Worm (Caenorhabditis elegans) whole organism, L2 larva: ENCODE results near the gene C16C8.11.
A peak's percentile ranks its signal among the peaks of the same experiment; 100 is the strongest.

ENCODE experiments used
- F13H6.1 ChIP-seq: sonication (generic microtip); optimal IDR thresholded peaks from 2 replicates; lab custom pipeline; 2016; ENCODE audit warnings: missing genetic modification characterization, missing compliant biosample characterization
- ama-1 ChIP-seq: fragments of 150-350 bp; optimal IDR thresholded peaks from 2 replicates; lab custom pipeline; 2018; ENCODE audit warnings: inconsistent platforms
- ceh-82 ChIP-seq: fragments of 150-350 bp; optimal IDR thresholded peaks from 2 replicates; lab custom pipeline; 2014; ENCODE audit warnings: missing biosample characterization, missing genetic modification characterization
- elt-3 ChIP-seq: sonication (generic microtip); optimal IDR thresholded peaks from 2 replicates; lab custom pipeline; 2017; ENCODE audit warnings: missing biosample characterization, missing genetic modification characterization
- mbf-1 ChIP-seq: sonication (generic microtip); optimal IDR thresholded peaks from 2 replicates; lab custom pipeline; 2017; ENCODE audit warnings: missing biosample characterization, missing genetic modification characterization
- skn-1 ChIP-seq: sonication (generic microtip); optimal IDR thresholded peaks from 2 replicates; lab custom pipeline; 2017; ENCODE audit warnings: missing biosample characterization, missing genetic modification characterization
- sma-9 ChIP-seq, 2 experiments: fragments of 150-350 bp in 1 of 2; sonication (generic microtip) in 1 of 2; optimal IDR thresholded peaks; 2 replicates each; lab custom pipeline; 2014 to 2016; ENCODE audit warnings: missing genetic modification characterization in 2 of 2, mild to moderate bottlenecking in 1 of 2, missing biosample characterization in 1 of 2, missing compliant biosample characterization in 1 of 2, missing genetic modification reagents in 1 of 2, moderate library complexity in 1 of 2
- snpc-4 ChIP-seq: fragments of 150-350 bp; optimal IDR thresholded peaks from 2 replicates; lab custom pipeline; 2014; ENCODE audit warnings: missing biosample characterization, missing genetic modification characterization
- unc-39 ChIP-seq: fragments of 150-350 bp; optimal IDR thresholded peaks from 2 replicates; lab custom pipeline; 2014; ENCODE audit warnings: missing biosample characterization, missing genetic modification characterization
- unc-62 ChIP-seq: fragments of 150-350 bp; optimal IDR thresholded peaks from 2 replicates; lab custom pipeline; 2014; ENCODE audit warnings: missing biosample characterization, missing genetic modification reagents, missing genetic modification characterization

- TF ChIP-seq snpc-4 (tag; lab: Kevin White, UChicago) (peak; percentile 23), skn-1 (tag; lab: Kevin White, UChicago) (no peak), F13H6.1 (tag; lab: Kevin White, UChicago) (peak; percentile 74), mbf-1 (tag; lab: Kevin White, UChicago) (no peak), ceh-82 (tag; lab: Kevin White, UChicago) (no peak), unc-39 (no peak), ama-1 (lab: Kevin White, UChicago) (no peak), unc-62 (GFP tag; lab: Kevin White, UChicago) (no peak), elt-3 (tag; lab: Kevin White, UChicago) (no peak), sma-9 (GFP tag; optimal IDR thresholded peaks at IDR 0.05; lab: Kevin White, UChicago) (no peak), sma-9 (tag; optimal IDR thresholded peaks at IDR 0.05; lab: Kevin White, UChicago) (no peak)
Observed at ce11 chrII:3502520-3503323, 49.2 kb downstream of the C16C8.11 start, which contains the start of the genes col-71 and Y49F6B.2.
